Fruit fly (Drosophila melanogaster) Kc167 (cell line): Measurements from ENCODE around the gene mamo.

ENCODE experiments used
- Myc ChIP-seq: fragments of >200 bp; optimal IDR thresholded peaks from 2 replicates; lab custom pipeline; 2017; ENCODE audit warnings: missing external identifiers
- psq ChIP-seq: fragments of >200 bp; optimal IDR thresholded peaks from 2 replicates; lab custom pipeline; 2017; ENCODE audit warnings: missing external identifiers

dm6 chrX:13990474-13991221 is at the start of gene mamo:
- TF ChIP-seq psq (lab: Kevin White, UChicago) (no peak), Myc (no peak)
